Worm (Caenorhabditis elegans) whole organism, L2 larva: ENCODE measurements around the gene hrpf-2.

Source experiments
- C34F6.9 ChIP-seq: fragments of 150-350 bp; optimal IDR thresholded peaks from 2 replicates; lab custom pipeline; 2014; ENCODE audit warnings: missing biosample characterization, missing genetic modification characterization
- F13H6.1 ChIP-seq: sonication (generic microtip); optimal IDR thresholded peaks from 2 replicates; lab custom pipeline; 2016; ENCODE audit warnings: missing genetic modification characterization, missing compliant biosample characterization
- R02D3.7 ChIP-seq: fragments of 150-350 bp; optimal IDR thresholded peaks from 2 replicates; lab custom pipeline; 2014; ENCODE audit warnings: missing biosample characterization, missing genetic modification characterization
- Y55F3AM.14 ChIP-seq: fragments of 200-800 bp; sonication (Bioruptor generic); optimal IDR thresholded peaks from 2 replicates; lab custom pipeline; 2018; ENCODE audit warnings: mild to moderate bottlenecking, missing genetic modification characterization, missing compliant biosample characterization
- alr-1 ChIP-seq: fragments of 150-350 bp; optimal IDR thresholded peaks from 2 replicates; lab custom pipeline; 2014; ENCODE audit warnings: missing biosample characterization, missing genetic modification characterization
- ama-1 ChIP-seq: fragments of 150-350 bp; optimal IDR thresholded peaks from 2 replicates; lab custom pipeline; 2018; ENCODE audit warnings: inconsistent platforms
- blmp-1 ChIP-seq: sonication (generic microtip); optimal IDR thresholded peaks from 2 replicates; lab custom pipeline; 2017; ENCODE audit warnings: missing genetic modification characterization, mild to moderate bottlenecking, missing compliant biosample characterization, antibody characterized with exemption, moderate library complexity; ENCODE audit not compliant: insufficient read depth
- ceh-16 ChIP-seq: fragments of 150-350 bp; optimal IDR thresholded peaks from 2 replicates; lab custom pipeline; 2014; ENCODE audit warnings: missing biosample characterization, missing genetic modification characterization
- ceh-82 ChIP-seq: fragments of 150-350 bp; optimal IDR thresholded peaks from 2 replicates; lab custom pipeline; 2014; ENCODE audit warnings: missing biosample characterization, missing genetic modification characterization
- crh-2 ChIP-seq: sonication (generic microtip); optimal IDR thresholded peaks from 2 replicates; lab custom pipeline; 2017; ENCODE audit warnings: missing biosample characterization, missing genetic modification characterization
- egl-27 ChIP-seq: sonication (generic microtip); optimal IDR thresholded peaks from 3 replicates; lab custom pipeline; 2017; ENCODE audit warnings: missing biosample characterization, missing genetic modification reagents, missing genetic modification characterization
- fos-1 ChIP-seq: fragments of 150-350 bp; optimal IDR thresholded peaks from 2 replicates; lab custom pipeline; 2014; ENCODE audit warnings: missing biosample characterization, missing genetic modification characterization
- gmeb-1 ChIP-seq: fragments of 150-350 bp; optimal IDR thresholded peaks from 2 replicates; lab custom pipeline; 2014; ENCODE audit warnings: missing biosample characterization, missing genetic modification characterization
- lin-13 ChIP-seq: fragments of 150-350 bp; optimal IDR thresholded peaks from 2 replicates; lab custom pipeline; 2014; ENCODE audit warnings: missing biosample characterization, missing genetic modification reagents, missing genetic modification characterization
- lin-39 ChIP-seq: fragments of 150-350 bp; optimal IDR thresholded peaks from 2 replicates; lab custom pipeline; 2014; ENCODE audit warnings: missing biosample characterization, missing genetic modification reagents, missing genetic modification characterization
- lsy-2 ChIP-seq, 2 experiments: fragments of 150-350 bp in 1 of 2; sonication (generic microtip) in 1 of 2; optimal IDR thresholded peaks; 2 replicates each; lab custom pipeline; 2014 to 2017; ENCODE audit warnings: missing biosample characterization in 2 of 2, missing genetic modification characterization in 2 of 2
- mab-5 ChIP-seq: fragments of 150-350 bp; optimal IDR thresholded peaks from 2 replicates; lab custom pipeline; 2014; ENCODE audit warnings: missing biosample characterization, missing genetic modification characterization
- mbf-1 ChIP-seq: sonication (generic microtip); optimal IDR thresholded peaks from 2 replicates; lab custom pipeline; 2017; ENCODE audit warnings: missing biosample characterization, missing genetic modification characterization
- nhr-10 ChIP-seq: sonication (generic microtip); optimal IDR thresholded peaks from 2 replicates; lab custom pipeline; 2017; ENCODE audit warnings: missing biosample characterization, missing genetic modification characterization
- nhr-12 ChIP-seq: fragments of 150-350 bp; optimal IDR thresholded peaks from 2 replicates; lab custom pipeline; 2014; ENCODE audit warnings: missing biosample characterization, missing genetic modification characterization
- nhr-129 ChIP-seq: fragments of 150-350 bp; optimal IDR thresholded peaks from 2 replicates; lab custom pipeline; 2014; ENCODE audit warnings: missing biosample characterization, missing genetic modification characterization
- nhr-25 ChIP-seq: fragments of 150-350 bp; sonication (generic microtip); optimal IDR thresholded peaks from 3 replicates; lab custom pipeline; 2014; ENCODE audit warnings: missing biosample characterization, missing genetic modification characterization
- nhr-6 ChIP-seq: fragments of 150-350 bp; optimal IDR thresholded peaks from 2 replicates; lab custom pipeline; 2014; ENCODE audit warnings: missing biosample characterization, missing genetic modification characterization
- nhr-77 ChIP-seq: fragments of 150-350 bp; optimal IDR thresholded peaks from 2 replicates; lab custom pipeline; 2014; ENCODE audit warnings: missing biosample characterization, missing genetic modification characterization
- sem-4 ChIP-seq: fragments of 150-350 bp; optimal IDR thresholded peaks from 2 replicates; lab custom pipeline; 2014; ENCODE audit warnings: missing biosample characterization, missing genetic modification reagents, missing genetic modification characterization
- skn-1 ChIP-seq: sonication (generic microtip); optimal IDR thresholded peaks from 2 replicates; lab custom pipeline; 2017; ENCODE audit warnings: missing biosample characterization, missing genetic modification characterization
- sma-3 ChIP-seq: sonication (generic microtip); optimal IDR thresholded peaks from 2 replicates; lab custom pipeline; 2016; ENCODE audit warnings: missing genetic modification reagents, missing genetic modification characterization, missing compliant biosample characterization
- sma-9 ChIP-seq, 2 experiments: fragments of 150-350 bp in 1 of 2; sonication (generic microtip) in 1 of 2; optimal IDR thresholded peaks; 2 replicates each; lab custom pipeline; 2014 to 2016; ENCODE audit warnings: missing genetic modification characterization in 2 of 2, mild to moderate bottlenecking in 1 of 2, missing biosample characterization in 1 of 2, missing compliant biosample characterization in 1 of 2, missing genetic modification reagents in 1 of 2, moderate library complexity in 1 of 2
- snpc-4 ChIP-seq: fragments of 150-350 bp; optimal IDR thresholded peaks from 2 replicates; lab custom pipeline; 2014; ENCODE audit warnings: missing biosample characterization, missing genetic modification characterization
- unc-39 ChIP-seq: fragments of 150-350 bp; optimal IDR thresholded peaks from 2 replicates; lab custom pipeline; 2014; ENCODE audit warnings: missing biosample characterization, missing genetic modification characterization
- unc-55 ChIP-seq: fragments of 150-350 bp; sonication (generic microtip); optimal IDR thresholded peaks from 3 replicates; lab custom pipeline; 2014; ENCODE audit warnings: missing biosample characterization, missing genetic modification reagents, missing genetic modification characterization
- zag-1 ChIP-seq: fragments of 150-350 bp; optimal IDR thresholded peaks from 2 replicates; lab custom pipeline; 2014; ENCODE audit warnings: missing biosample characterization, missing genetic modification characterization
- ztf-1 ChIP-seq: fragments of 200-800 bp; sonication (Bioruptor generic); conservative IDR thresholded peaks from 2 replicates; pipeline ENCODE4 v1.3.6; 2022; ENCODE audit warnings: missing genetic modification characterization, missing compliant biosample characterization
- ztf-4 ChIP-seq: fragments of 150-350 bp; optimal IDR thresholded peaks from 2 replicates; lab custom pipeline; 2014; ENCODE audit warnings: missing biosample characterization, missing genetic modification characterization

The hrpf-2 gene

ce11 chrIV:6395190-6395589, 18.9 kb upstream of the hrpf-2 start:
- TF ChIP-seq ztf-4 (tag; lab: Kevin White, UChicago) (no peak), ztf-1 (GFP tag; lab: Robert Waterston, UW) (no peak), nhr-129 (tag; lab: Kevin White, UChicago) (no peak), Y55F3AM.14 (GFP tag; lab: Kevin White, UChicago) (no peak)

DNA sequence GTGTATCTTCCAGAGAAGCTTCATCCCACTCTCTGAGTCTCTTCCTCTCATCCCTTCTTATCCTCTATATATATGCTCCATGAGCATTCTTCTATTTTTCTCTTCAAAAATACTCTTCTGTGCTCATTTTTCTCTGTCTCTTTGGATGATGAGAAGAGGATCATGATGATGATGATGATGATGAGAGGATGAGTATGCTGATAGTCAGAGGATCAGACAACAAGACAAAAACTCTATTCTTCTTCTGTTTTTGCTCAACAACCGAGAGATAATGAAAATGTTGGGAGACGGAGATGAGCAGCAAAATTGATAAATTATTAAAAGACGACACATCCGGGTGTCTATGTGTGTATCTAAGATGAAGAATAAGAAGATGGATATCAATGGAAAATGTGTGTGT, 17.0 kb upstream of the hrpf-2 start:
- peak; percentile 36 for TF ChIP-seq nhr-6 (tag; lab: Kevin White, UChicago)
- no peak for TF ChIP-seq gmeb-1 (tag; lab: Kevin White, UChicago)
- TF ChIP-seq snpc-4 (tag; lab: Kevin White, UChicago): no peak
- TF ChIP-seq crh-2: peak; percentile 39
- TF ChIP-seq sem-4 (tag; lab: Kevin White, UChicago): peak; percentile 11
- TF ChIP-seq sma-9 (GFP tag; optimal IDR thresholded peaks at IDR 0.05; lab: Kevin White, UChicago): peak; percentile 71
- TF ChIP-seq sma-9 (tag; optimal IDR thresholded peaks at IDR 0.05; lab: Kevin White, UChicago): no peak
- TF ChIP-seq lsy-2 (tag; optimal IDR thresholded peaks at IDR 0.05; lab: Kevin White, UChicago): peak; percentile 12 to 75
- TF ChIP-seq mbf-1 (tag; lab: Kevin White, UChicago): no peak
- TF ChIP-seq mab-5 (tag; lab: Kevin White, UChicago): no peak
- TF ChIP-seq nhr-129 (tag; lab: Kevin White, UChicago): peak; percentile 79
- TF ChIP-seq C34F6.9 (tag; lab: Kevin White, UChicago): peak; percentile 89
- no peak for TF ChIP-seq sma-3 (GFP tag; lab: Kevin White, UChicago)
- TF ChIP-seq unc-55 (GFP tag; lab: Kevin White, UChicago): peak; percentile 87
- peak; percentile 41 for TF ChIP-seq fos-1 (tag; lab: Kevin White, UChicago)
- peak; percentile 54 for TF ChIP-seq zag-1 (tag; lab: Kevin White, UChicago)
- TF ChIP-seq F13H6.1 (tag; lab: Kevin White, UChicago): peak; percentile 82
- TF ChIP-seq lin-39 (tag; lab: Kevin White, UChicago): peak; percentile 70
- no peak for TF ChIP-seq ama-1 (lab: Kevin White, UChicago)
- no peak for TF ChIP-seq alr-1 (tag; lab: Kevin White, UChicago)
- TF ChIP-seq lin-13 (GFP tag; lab: Kevin White, UChicago): peak; percentile 23

DNA sequence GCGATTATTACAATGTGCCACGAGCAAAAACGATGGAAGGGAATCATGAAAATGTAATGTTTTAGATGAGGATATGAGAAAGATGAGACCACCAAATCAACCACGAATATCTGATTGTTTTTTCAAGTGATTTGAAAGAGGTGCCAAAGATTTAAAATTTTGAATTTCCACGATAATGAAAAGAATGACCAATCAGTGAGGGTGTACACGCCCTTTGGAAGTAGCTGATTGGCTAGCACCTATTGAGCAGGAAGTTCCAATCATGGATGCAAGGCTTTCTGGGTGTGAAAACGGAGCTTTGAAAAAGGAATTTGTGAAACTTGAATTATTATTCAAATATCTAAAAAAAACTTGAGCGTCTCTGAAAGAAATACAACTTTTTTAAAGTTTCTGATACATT, 15.2 kb upstream of the hrpf-2 start:
- TF ChIP-seq ztf-4 (tag; lab: Kevin White, UChicago) (no peak), zag-1 (tag; lab: Kevin White, UChicago) (no peak), crh-2 (no peak), lsy-2 (tag; optimal IDR thresholded peaks at IDR 0.05; lab: Kevin White, UChicago) (no peak), mab-5 (tag; lab: Kevin White, UChicago) (no peak), sma-9 (GFP tag; optimal IDR thresholded peaks at IDR 0.05; lab: Kevin White, UChicago) (no peak), sma-9 (tag; optimal IDR thresholded peaks at IDR 0.05; lab: Kevin White, UChicago) (no peak)

ce11 chrIV:6388550-6388949, 12.2 kb upstream of the hrpf-2 start:
- TF ChIP-seq skn-1 (tag; lab: Kevin White, UChicago) (no peak), egl-27 (tag; lab: Kevin White, UChicago) (no peak), nhr-12 (tag; lab: Kevin White, UChicago) (no peak), mab-5 (tag; lab: Kevin White, UChicago) (no peak), mbf-1 (tag; lab: Kevin White, UChicago) (no peak), snpc-4 (tag; lab: Kevin White, UChicago) (no peak), blmp-1 (tag; lab: Kevin White, UChicago) (no peak), ceh-82 (tag; lab: Kevin White, UChicago) (no peak), ama-1 (lab: Kevin White, UChicago) (no peak), ceh-16 (tag; lab: Kevin White, UChicago) (no peak), R02D3.7 (no peak), sma-9 (GFP tag; optimal IDR thresholded peaks at IDR 0.05; lab: Kevin White, UChicago) (no peak), sma-9 (tag; optimal IDR thresholded peaks at IDR 0.05; lab: Kevin White, UChicago) (no peak), nhr-77 (no peak), gmeb-1 (tag; lab: Kevin White, UChicago) (no peak), unc-39 (tag; lab: Kevin White, UChicago) (no peak), nhr-25 (tag; lab: Kevin White, UChicago) (no peak), nhr-10 (tag; lab: Kevin White, UChicago) (no peak)
